Worm (Caenorhabditis elegans): ENCODE data around the gene ttr-13.

DNA sequence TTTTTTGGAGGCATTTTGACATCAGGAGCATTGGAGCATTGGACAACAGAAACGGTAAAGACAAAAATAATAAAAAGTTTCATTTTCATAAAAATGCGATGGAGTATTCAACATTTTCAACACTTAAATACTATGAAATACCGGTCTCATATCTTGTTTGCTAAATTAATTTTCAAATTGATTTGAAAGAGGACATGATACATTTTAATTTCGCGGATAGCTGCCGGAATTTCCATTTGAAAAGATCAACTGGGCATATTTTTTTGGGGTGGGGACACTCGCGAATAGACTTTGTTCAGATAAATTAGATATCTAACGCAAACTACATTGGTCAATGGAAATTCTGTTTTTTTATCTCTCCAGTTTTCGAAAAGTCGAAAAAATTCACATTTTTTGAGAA lies 42.0 kb downstream of the ttr-13 start, which contains the start of gene F26F2.10:
- TF ChIP-seq nhr-11 (tag; optimal IDR thresholded peaks at IDR 0.05), result no peak
- no peak for TF ChIP-seq mdl-1 (tag; optimal IDR thresholded peaks at IDR 0.05)
- no peak for TF ChIP-seq nhr-237 (tag; optimal IDR thresholded peaks at IDR 0.05)
- TF ChIP-seq nhr-67 (tag; optimal IDR thresholded peaks at IDR 0.05), result no peak
- no peak for TF ChIP-seq unc-39 (tag; optimal IDR thresholded peaks at IDR 0.05)
- TF ChIP-seq ceh-82 (tag; optimal IDR thresholded peaks at IDR 0.05), result no peak
- no peak for TF ChIP-seq pqm-1 (tag; optimal IDR thresholded peaks at IDR 0.05)
- no peak for TF ChIP-seq nhr-76 (tag; optimal IDR thresholded peaks at IDR 0.05)

Measured in whole organism, L3 larva.